Worm (Caenorhabditis elegans) whole organism, early embryonic: ENCODE data around the gene C43F9.7.

Source experiments
- ama-1 ChIP-seq: fragments of 150-350 bp; optimal IDR thresholded peaks from 2 replicates; lab custom pipeline; 2014
- flt-1 ChIP-seq: fragments of 200-800 bp; sonication (Bioruptor generic); IDR thresholded peaks from 2 replicates; pipeline ENCODE4 v1.3.6; 2022; ENCODE audit warnings: missing genetic modification characterization, missing compliant biosample characterization
- sea-1 ChIP-seq: fragments of 200-800 bp; sonication (Bioruptor generic); conservative IDR thresholded peaks from 2 replicates; pipeline ENCODE4 v1.3.6; 2022; ENCODE audit warnings: missing genetic modification characterization, missing compliant biosample characterization

ce11 chrIV:10543361-10543760 lies 50.1 kb downstream of the C43F9.7 start:
- TF ChIP-seq ama-1 (lab: Kevin White, UChicago) (no peak), flt-1 (GFP tag; lab: Robert Waterston, UW) (no peak), sea-1 (GFP tag; lab: Robert Waterston, UW) (no peak)
